Worm (Caenorhabditis elegans) whole organism, L1 larva: ENCODE results near the gene crn-2.

ENCODE experiments used
- F16B12.6 ChIP-seq: fragments of 150-350 bp; optimal IDR thresholded peaks from 2 replicates; lab custom pipeline; 2014; ENCODE audit warnings: missing biosample characterization, missing genetic modification characterization
- ama-1 ChIP-seq: fragments of 150-350 bp; optimal IDR thresholded peaks from 2 replicates; lab custom pipeline; 2014
- blmp-1 ChIP-seq: fragments of 150-350 bp; optimal IDR thresholded peaks from 2 replicates; lab custom pipeline; 2014; ENCODE audit warnings: missing biosample characterization, missing genetic modification characterization
- elt-3 ChIP-seq, 6 experiments: fragments of 150-350 bp in 1 of 6; sonication (generic microtip); optimal IDR thresholded peaks; 2 replicates each; lab custom pipeline; 2017 to 2018; ENCODE audit warnings: missing biosample characterization in 6 of 6, missing genetic modification characterization in 6 of 6, inconsistent platforms in 1 of 6
- grh-1 ChIP-seq: fragments of 200-800 bp; sonication (Bioruptor generic); IDR thresholded peaks from 2 replicates; pipeline ENCODE4 v1.3.6; 2022; ENCODE audit warnings: missing genetic modification reagents, missing genetic modification characterization, missing compliant biosample characterization
- jun-1 ChIP-seq: fragments of 150-350 bp; optimal IDR thresholded peaks from 2 replicates; lab custom pipeline; 2014; ENCODE audit warnings: missing biosample characterization, missing genetic modification reagents, missing genetic modification characterization
- nhr-11 ChIP-seq: fragments of 150-350 bp; optimal IDR thresholded peaks from 2 replicates; lab custom pipeline; 2014; ENCODE audit warnings: missing biosample characterization, missing genetic modification characterization
- nhr-237 ChIP-seq: fragments of 150-350 bp; optimal IDR thresholded peaks from 2 replicates; lab custom pipeline; 2014; ENCODE audit warnings: missing biosample characterization, missing genetic modification characterization
- nhr-76 ChIP-seq: sonication (generic microtip); optimal IDR thresholded peaks from 2 replicates; lab custom pipeline; 2017; ENCODE audit warnings: missing biosample characterization, missing genetic modification characterization
- pag-3 ChIP-seq: sonication (generic microtip); optimal IDR thresholded peaks from 2 replicates; lab custom pipeline; 2017; ENCODE audit warnings: missing genetic modification characterization, mild to moderate bottlenecking, missing compliant biosample characterization, antibody characterized with exemption, borderline replicate concordance; ENCODE audit not compliant: insufficient read depth
- swsn-7 ChIP-seq: sonication (generic microtip); optimal IDR thresholded peaks from 2 replicates; lab custom pipeline; 2016; ENCODE audit warnings: missing genetic modification characterization, missing compliant biosample characterization
- unc-62 ChIP-seq: fragments of 150-350 bp; optimal IDR thresholded peaks from 2 replicates; lab custom pipeline; 2014; ENCODE audit warnings: missing biosample characterization, missing genetic modification reagents, missing genetic modification characterization
- zip-4 ChIP-seq: fragments of 200-800 bp; sonication (Bioruptor generic); optimal IDR thresholded peaks from 2 replicates; lab custom pipeline; 2018; ENCODE audit warnings: mild to moderate bottlenecking, missing genetic modification characterization, moderate library complexity, missing compliant biosample characterization

DNA sequence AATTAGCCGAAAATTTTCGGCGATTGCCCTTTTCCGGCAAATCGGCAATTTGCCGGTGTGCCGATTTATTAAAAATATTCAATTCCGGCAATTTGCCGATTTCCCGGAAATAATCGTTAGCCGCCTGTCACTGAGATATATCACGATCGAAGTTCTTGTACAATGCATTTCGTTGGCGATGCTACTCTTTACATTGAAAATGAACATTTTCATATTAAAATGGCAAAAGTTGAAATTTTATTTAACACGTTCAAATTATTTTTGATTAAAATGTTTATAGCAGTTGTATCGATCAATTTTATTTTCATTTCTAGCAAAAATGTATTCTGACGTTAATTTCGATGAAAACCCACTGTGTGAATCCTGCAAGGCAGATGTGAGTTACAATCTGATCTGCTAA, 20.3 kb downstream of the crn-2 start, which contains the start of gene M03E7.3:
- TF ChIP-seq unc-62 (GFP tag; lab: Kevin White, UChicago) (no peak), pag-3 (tag; lab: Kevin White, UChicago) (no peak), elt-3 (tag; optimal IDR thresholded peaks at IDR 0.05; lab: Kevin White, UChicago) (no peak), jun-1 (no peak), nhr-11 (tag; lab: Kevin White, UChicago) (no peak), ama-1 (lab: Kevin White, UChicago) (no peak), blmp-1 (no peak), nhr-237 (tag; lab: Kevin White, UChicago) (no peak), F16B12.6 (tag; lab: Kevin White, UChicago) (no peak), nhr-76 (tag; lab: Kevin White, UChicago) (no peak), grh-1 (GFP tag; lab: Robert Waterston, UW) (no peak), zip-4 (GFP tag; lab: Kevin White, UChicago) (no peak), swsn-7 (tag; lab: Kevin White, UChicago) (no peak)
